Worm (Caenorhabditis elegans) whole organism, L1 larva: ENCODE data around the gene myrf-1.

Experiments
- C16A3.4 ChIP-seq: fragments of 150-350 bp; optimal IDR thresholded peaks from 2 replicates; lab custom pipeline; 2014; ENCODE audit warnings: missing biosample characterization, missing genetic modification characterization
- F16B12.6 ChIP-seq: fragments of 150-350 bp; optimal IDR thresholded peaks from 2 replicates; lab custom pipeline; 2014; ENCODE audit warnings: missing biosample characterization, missing genetic modification characterization
- alr-1 ChIP-seq: fragments of 200-800 bp; sonication (Bioruptor generic); optimal IDR thresholded peaks from 2 replicates; lab custom pipeline; 2018; ENCODE audit warnings: borderline replicate concordance, mild to moderate bottlenecking, missing genetic modification characterization, missing compliant biosample characterization
- ama-1 ChIP-seq: fragments of 150-350 bp; optimal IDR thresholded peaks from 2 replicates; lab custom pipeline; 2014
- blmp-1 ChIP-seq: fragments of 150-350 bp; optimal IDR thresholded peaks from 2 replicates; lab custom pipeline; 2014; ENCODE audit warnings: missing biosample characterization, missing genetic modification characterization
- ceh-63 ChIP-seq: fragments of 200-800 bp; sonication (Bioruptor generic); optimal IDR thresholded peaks from 2 replicates; lab custom pipeline; 2018; ENCODE audit warnings: mild to moderate bottlenecking, missing genetic modification characterization, missing compliant biosample characterization
- ceh-8 ChIP-seq: fragments of 200-800 bp; sonication (Bioruptor generic); optimal IDR thresholded peaks from 2 replicates; lab custom pipeline; 2018; ENCODE audit warnings: mild to moderate bottlenecking, missing genetic modification characterization, moderate library complexity, missing compliant biosample characterization
- ceh-82 ChIP-seq, 3 experiments: fragments of 150-350 bp in 1 of 3; sonication (generic microtip) in 2 of 3; optimal IDR thresholded peaks; 2 replicates each; lab custom pipeline; 2014 to 2017; ENCODE audit warnings: missing biosample characterization in 3 of 3, missing genetic modification characterization in 3 of 3
- ceh-88 ChIP-seq: fragments of 200-800 bp; sonication (Bioruptor generic); IDR thresholded peaks from 2 replicates; pipeline ENCODE4 v1.3.6; 2022; ENCODE audit warnings: missing genetic modification characterization, missing compliant biosample characterization
- dpl-1 ChIP-seq, 3 experiments: fragments of 150-350 bp in 2 of 3; sonication (generic microtip) in 1 of 3; optimal IDR thresholded peaks; 2 replicates each; lab custom pipeline; 2014 to 2017; ENCODE audit warnings: missing biosample characterization in 3 of 3, missing genetic modification characterization in 3 of 3, missing genetic modification reagents in 3 of 3
- dsc-1 ChIP-seq: sonication (generic microtip); optimal IDR thresholded peaks from 2 replicates; lab custom pipeline; 2016; ENCODE audit warnings: mild to moderate bottlenecking, missing genetic modification characterization, missing compliant biosample characterization
- efl-1 ChIP-seq, 4 experiments: fragments of 150-350 bp; optimal IDR thresholded peaks in 3 of 4; peaks in 1 of 4; 1 replicate in 1 of 4; 2 replicates in 3 of 4; lab custom pipeline; 2014; ENCODE audit warnings: missing biosample characterization in 2 of 4, missing genetic modification characterization in 2 of 4, missing genetic modification reagents in 2 of 4
- elt-3 ChIP-seq, 6 experiments: fragments of 150-350 bp in 1 of 6; sonication (generic microtip); optimal IDR thresholded peaks; 2 replicates each; lab custom pipeline; 2017 to 2018; ENCODE audit warnings: missing biosample characterization in 6 of 6, missing genetic modification characterization in 6 of 6, inconsistent platforms in 1 of 6
- ets-5 ChIP-seq: fragments of 200-800 bp; sonication (Bioruptor generic); IDR thresholded peaks from 2 replicates; pipeline ENCODE4 v1.3.6; 2022; ENCODE audit warnings: missing genetic modification characterization, missing compliant biosample characterization
- fkh-10 ChIP-seq: sonication (generic microtip); optimal IDR thresholded peaks from 2 replicates; lab custom pipeline; 2017; ENCODE audit warnings: missing biosample characterization, missing genetic modification reagents, missing genetic modification characterization
- fkh-4 ChIP-seq: sonication (generic microtip); optimal IDR thresholded peaks from 2 replicates; lab custom pipeline; 2016; ENCODE audit warnings: missing compliant biosample characterization, missing genetic modification characterization, borderline replicate concordance
- fkh-8 ChIP-seq: sonication (generic microtip); optimal IDR thresholded peaks from 2 replicates; lab custom pipeline; 2016; ENCODE audit warnings: mild to moderate bottlenecking, missing genetic modification characterization, missing compliant biosample characterization
- grh-1 ChIP-seq: fragments of 200-800 bp; sonication (Bioruptor generic); IDR thresholded peaks from 2 replicates; pipeline ENCODE4 v1.3.6; 2022; ENCODE audit warnings: missing genetic modification reagents, missing genetic modification characterization, missing compliant biosample characterization
- irx-1 ChIP-seq: sonication (generic microtip); optimal IDR thresholded peaks from 2 replicates; lab custom pipeline; 2016; ENCODE audit warnings: missing genetic modification characterization, missing compliant biosample characterization
- jun-1 ChIP-seq: fragments of 150-350 bp; optimal IDR thresholded peaks from 2 replicates; lab custom pipeline; 2014; ENCODE audit warnings: missing biosample characterization, missing genetic modification reagents, missing genetic modification characterization
- lin-35 ChIP-seq, 2 experiments: fragments of 150-350 bp; optimal IDR thresholded peaks; 2 replicates each; lab custom pipeline; 2014; ENCODE audit warnings: missing biosample characterization in 2 of 2, missing genetic modification characterization in 2 of 2, missing genetic modification reagents in 2 of 2
- lir-3 ChIP-seq: sonication (generic microtip); optimal IDR thresholded peaks from 2 replicates; lab custom pipeline; 2016; ENCODE audit warnings: mild to moderate bottlenecking, missing genetic modification characterization, moderate library complexity, missing compliant biosample characterization; ENCODE audit not compliant: poor library complexity
- lsy-2 ChIP-seq, 2 experiments: fragments of 150-350 bp; optimal IDR thresholded peaks; 2 replicates each; lab custom pipeline; 2014; ENCODE audit warnings: missing biosample characterization in 2 of 2, missing genetic modification characterization in 2 of 2
- mdl-1 ChIP-seq, 2 experiments: fragments of 150-350 bp; optimal IDR thresholded peaks; 2 replicates each; lab custom pipeline; 2014 to 2017; ENCODE audit warnings: missing biosample characterization in 2 of 2, missing genetic modification characterization in 2 of 2, inconsistent platforms in 1 of 2
- mef-2 ChIP-seq: fragments of 150-350 bp; optimal IDR thresholded peaks from 2 replicates; lab custom pipeline; 2014; ENCODE audit warnings: missing biosample characterization, missing genetic modification characterization
- mep-1 ChIP-seq: fragments of 150-350 bp; optimal IDR thresholded peaks from 2 replicates; lab custom pipeline; 2014; ENCODE audit warnings: missing biosample characterization, missing genetic modification characterization
- nhr-20 ChIP-seq: sonication (generic microtip); optimal IDR thresholded peaks from 2 replicates; lab custom pipeline; 2016; ENCODE audit warnings: mild to moderate bottlenecking, missing genetic modification characterization, missing compliant biosample characterization
- nhr-237 ChIP-seq: fragments of 150-350 bp; optimal IDR thresholded peaks from 2 replicates; lab custom pipeline; 2014; ENCODE audit warnings: missing biosample characterization, missing genetic modification characterization
- nhr-71 ChIP-seq: sonication (generic microtip); optimal IDR thresholded peaks from 2 replicates; lab custom pipeline; 2016; ENCODE audit warnings: mild to moderate bottlenecking, missing genetic modification characterization, moderate library complexity, missing compliant biosample characterization
- nhr-76 ChIP-seq: sonication (generic microtip); optimal IDR thresholded peaks from 2 replicates; lab custom pipeline; 2017; ENCODE audit warnings: missing biosample characterization, missing genetic modification characterization
- nhr-77 ChIP-seq: fragments of 150-350 bp; optimal IDR thresholded peaks from 2 replicates; lab custom pipeline; 2014; ENCODE audit warnings: missing biosample characterization, missing genetic modification characterization
- nhr-84 ChIP-seq: sonication (generic microtip); optimal IDR thresholded peaks from 2 replicates; lab custom pipeline; 2017; ENCODE audit warnings: missing biosample characterization, missing genetic modification characterization
- nhr-85 ChIP-seq: sonication (generic microtip); peaks from one replicate; lab custom pipeline; 2016; ENCODE audit warnings: missing genetic modification characterization, inconsistent platforms, missing compliant biosample characterization
- nhr-90 ChIP-seq: sonication (generic microtip); optimal IDR thresholded peaks from 2 replicates; lab custom pipeline; 2016; ENCODE audit warnings: mild to moderate bottlenecking, missing genetic modification characterization, missing compliant biosample characterization; ENCODE audit not compliant: poor library complexity
- pqm-1 ChIP-seq: sonication (generic microtip); optimal IDR thresholded peaks from 3 replicates; lab custom pipeline; 2017; ENCODE audit warnings: missing biosample characterization, missing genetic modification characterization
- rnt-1 ChIP-seq: sonication (generic microtip); optimal IDR thresholded peaks from 2 replicates; lab custom pipeline; 2016; ENCODE audit warnings: mild to moderate bottlenecking, missing genetic modification characterization, moderate library complexity, missing compliant biosample characterization
- snpc-4 ChIP-seq: fragments of 150-350 bp; optimal IDR thresholded peaks from 2 replicates; lab custom pipeline; 2014; ENCODE audit warnings: missing biosample characterization, missing genetic modification characterization
- snu-23 ChIP-seq: sonication (generic microtip); optimal IDR thresholded peaks from 2 replicates; lab custom pipeline; 2016; ENCODE audit warnings: missing genetic modification characterization, missing compliant biosample characterization
- sox-4 ChIP-seq: sonication (generic microtip); optimal IDR thresholded peaks from 2 replicates; lab custom pipeline; 2016; ENCODE audit warnings: missing genetic modification characterization, missing compliant biosample characterization
- tbx-2 ChIP-seq: sonication (generic microtip); optimal IDR thresholded peaks from 2 replicates; lab custom pipeline; 2016; ENCODE audit warnings: missing genetic modification characterization, missing compliant biosample characterization
- unc-130 ChIP-seq: fragments of 150-350 bp; optimal IDR thresholded peaks from 2 replicates; lab custom pipeline; 2017; ENCODE audit warnings: missing biosample characterization, missing genetic modification characterization, inconsistent platforms
- vab-15 ChIP-seq: sonication (generic microtip); optimal IDR thresholded peaks from 2 replicates; lab custom pipeline; 2017; ENCODE audit warnings: missing genotype, mild to moderate bottlenecking, missing genetic modification characterization, missing compliant biosample characterization
- zip-4 ChIP-seq: fragments of 200-800 bp; sonication (Bioruptor generic); optimal IDR thresholded peaks from 2 replicates; lab custom pipeline; 2018; ENCODE audit warnings: mild to moderate bottlenecking, missing genetic modification characterization, moderate library complexity, missing compliant biosample characterization
- ztf-11 ChIP-seq, 2 experiments: sonication (generic microtip); optimal IDR thresholded peaks; 2 replicates each; lab custom pipeline; 2016 to 2017; ENCODE audit warnings: missing genetic modification characterization in 2 of 2, missing biosample characterization in 1 of 2, missing compliant biosample characterization in 1 of 2

Gene myrf-1

DNA sequence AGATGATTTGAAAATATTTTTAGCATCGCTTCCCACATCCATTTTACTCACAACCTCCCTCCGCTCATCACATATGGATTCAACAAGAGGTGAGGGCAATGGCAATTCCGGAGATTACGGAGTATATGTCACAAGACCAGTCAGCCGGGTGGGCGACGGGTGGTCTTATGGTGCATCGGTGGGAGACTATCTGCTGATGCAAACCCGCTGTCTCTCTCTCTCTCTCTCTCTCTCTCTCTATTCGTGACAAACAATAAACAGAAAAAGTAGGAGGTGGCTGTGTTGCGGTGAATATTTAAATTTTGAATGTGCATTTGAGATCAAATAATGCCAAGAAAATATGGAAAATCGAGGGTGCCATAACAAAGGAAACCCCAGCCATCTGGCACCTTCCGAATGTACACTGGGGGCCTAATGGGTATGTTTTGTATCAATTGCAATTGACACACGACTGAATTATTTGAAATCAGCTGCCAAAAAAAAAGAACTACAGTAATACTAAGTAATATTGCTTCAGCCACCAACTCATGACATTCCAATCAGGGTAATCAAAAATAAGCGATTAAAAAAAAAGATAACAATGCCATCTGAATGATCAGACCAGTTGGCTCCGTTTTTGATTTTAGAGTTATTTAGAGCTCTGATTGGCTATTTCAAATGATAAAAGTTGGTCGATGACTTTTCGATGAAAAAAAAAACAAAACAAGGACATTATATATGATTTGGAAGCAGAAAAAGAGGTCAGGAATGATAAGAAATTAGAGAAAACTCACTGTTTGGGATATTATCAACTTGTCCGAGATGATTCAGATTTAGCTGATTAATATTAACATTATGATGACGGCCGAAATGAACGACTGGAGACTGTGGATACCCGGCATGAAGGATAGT is 45.7 kb upstream of the myrf-1 start (continued):
- TF ChIP-seq mef-2 (tag; lab: Kevin White, UChicago), result peak; percentile 18
- no peak for TF ChIP-seq efl-1 (optimal IDR thresholded peaks at IDR 0.05; lab: Kevin White, UChicago)
- peak in 1 of 2 experiments; percentile 94 for TF ChIP-seq efl-1 (GFP tag; optimal IDR thresholded peaks at IDR 0.05 in 1 of 2; lab: Kevin White, UChicago)
- TF ChIP-seq ceh-88 (GFP tag; lab: Robert Waterston, UW), result peak; percentile 62; the same call in 1 of the 2 replicates
- TF ChIP-seq ets-5, result no peak
- peak; percentile 21 for TF ChIP-seq sox-4 (tag; lab: Kevin White, UChicago)
- TF ChIP-seq mep-1 (tag; lab: Kevin White, UChicago), result peak; percentile 82
- TF ChIP-seq ceh-82 (tag; optimal IDR thresholded peaks at IDR 0.05; lab: Kevin White, UChicago), result no peak
- no peak for TF ChIP-seq irx-1 (tag; lab: Kevin White, UChicago)
- TF ChIP-seq nhr-20 (tag; lab: Kevin White, UChicago), result peak; percentile 30
- no peak for TF ChIP-seq unc-130 (tag; lab: Kevin White, UChicago)
- TF ChIP-seq mdl-1 (tag; optimal IDR thresholded peaks at IDR 0.05; lab: Kevin White, UChicago), result peak in 1 of 2 experiments; percentile 28
- TF ChIP-seq F16B12.6 (tag; lab: Kevin White, UChicago), result no peak
- no peak; the same call in 1 of the 2 replicates for TF ChIP-seq grh-1 (GFP tag; lab: Robert Waterston, UW)
- TF ChIP-seq pqm-1 (tag; lab: Kevin White, UChicago), result no peak
- peak; percentile 27 for TF ChIP-seq nhr-90 (tag; lab: Kevin White, UChicago)
- peak in 1 of 3 experiments; percentile 15 for TF ChIP-seq dpl-1 (GFP tag; optimal IDR thresholded peaks at IDR 0.05; lab: Kevin White, UChicago)
- no peak for TF ChIP-seq jun-1
- no peak for TF ChIP-seq dsc-1 (tag; lab: Kevin White, UChicago)
- peak; percentile 24 for TF ChIP-seq snu-23 (GFP tag; lab: Kevin White, UChicago)
- no peak for TF ChIP-seq tbx-2 (tag; lab: Kevin White, UChicago)
- no peak for TF ChIP-seq ceh-63

DNA sequence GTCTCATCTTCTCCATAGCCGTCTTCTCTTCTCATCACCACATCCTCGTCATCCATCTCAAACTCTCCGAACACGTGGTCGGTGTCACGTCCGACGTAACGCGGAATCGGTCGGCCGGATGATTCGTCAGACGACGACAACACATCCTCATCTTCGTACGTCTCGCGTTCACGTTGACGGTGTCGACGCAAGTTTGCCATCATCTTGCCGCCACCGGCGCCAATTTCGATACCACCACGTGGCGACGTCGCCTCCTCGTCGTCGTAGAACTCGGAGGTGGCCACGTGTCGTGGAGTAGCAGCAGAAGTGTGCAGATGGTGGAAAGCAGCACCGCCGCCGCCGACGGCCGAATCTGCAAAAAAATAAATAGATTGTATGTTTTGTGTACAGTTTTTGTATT is 45.0 kb upstream of the myrf-1 start:
- no peak for TF ChIP-seq nhr-84 (tag; lab: Kevin White, UChicago)
- TF ChIP-seq lin-35 (GFP tag; optimal IDR thresholded peaks at IDR 0.05; lab: Kevin White, UChicago), result peak in 1 of 2 experiments; percentile 3
- no peak for TF ChIP-seq ceh-8 (GFP tag; lab: Kevin White, UChicago)
- TF ChIP-seq nhr-85 (tag; lab: Kevin White, UChicago), result peak; percentile 67
- 0 out of 2 replicates have a peak, but pooled peaks have one; percentile 44 for TF ChIP-seq ets-5
- TF ChIP-seq fkh-4, result no peak
- TF ChIP-seq grh-1 (GFP tag; lab: Robert Waterston, UW), result peak; percentile 33; the same call in 1 of the 2 replicates

DNA sequence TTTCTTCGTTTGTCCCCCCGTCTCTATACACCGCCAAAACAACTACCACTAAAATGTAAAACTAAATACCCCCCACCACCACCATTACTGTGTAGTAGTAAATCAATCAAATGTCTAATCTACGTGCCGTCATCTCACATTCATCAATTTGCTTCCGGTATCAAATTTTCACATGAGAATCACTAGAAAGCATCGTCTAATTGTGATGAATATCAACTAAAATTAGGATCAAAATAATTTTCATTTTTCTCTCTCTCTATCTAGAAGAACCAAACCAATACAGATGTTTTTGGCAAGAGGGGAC is 44.4 kb upstream of the myrf-1 start:
- TF ChIP-seq ztf-11 (tag; optimal IDR thresholded peaks at IDR 0.05; lab: Kevin White, UChicago), result peak in 1 of 2 experiments; percentile 8
- TF ChIP-seq nhr-76 (tag; lab: Kevin White, UChicago), result no peak
- TF ChIP-seq alr-1 (tag; lab: Kevin White, UChicago), result no peak
- peak; percentile 16 for TF ChIP-seq C16A3.4 (tag; lab: Kevin White, UChicago)
- no peak for TF ChIP-seq nhr-77 (tag; lab: Kevin White, UChicago)
- no peak for TF ChIP-seq vab-15 (tag; lab: Kevin White, UChicago)
- peak; percentile 47 for TF ChIP-seq ama-1
- no peak for TF ChIP-seq fkh-10 (GFP tag; lab: Kevin White, UChicago)
- TF ChIP-seq blmp-1 (tag; lab: Kevin White, UChicago), result peak; percentile 21
- TF ChIP-seq lir-3 (tag; lab: Kevin White, UChicago), result no peak
- no peak for TF ChIP-seq nhr-237
- peak; percentile 31 for TF ChIP-seq rnt-1 (tag; lab: Kevin White, UChicago)
- TF ChIP-seq elt-3 (tag; optimal IDR thresholded peaks at IDR 0.05; lab: Kevin White, UChicago), result no peak
- TF ChIP-seq nhr-71 (tag; lab: Kevin White, UChicago), result peak; percentile 43
- TF ChIP-seq efl-1 (optimal IDR thresholded peaks at IDR 0.05; lab: Kevin White, UChicago), result no peak
- TF ChIP-seq efl-1 (GFP tag; optimal IDR thresholded peaks at IDR 0.05 in 1 of 2; lab: Kevin White, UChicago), result peak in 1 of 2 experiments; percentile 81
- TF ChIP-seq lsy-2 (tag; optimal IDR thresholded peaks at IDR 0.05; lab: Kevin White, UChicago), result peak in 1 of 2 experiments; percentile 13
- peak; percentile 19 for TF ChIP-seq zip-4 (GFP tag; lab: Kevin White, UChicago)
- TF ChIP-seq ceh-8 (GFP tag; lab: Kevin White, UChicago), result no peak
- no peak for TF ChIP-seq unc-130 (tag; lab: Kevin White, UChicago)
- peak; percentile 6 for TF ChIP-seq snu-23 (GFP tag; lab: Kevin White, UChicago)
- no peak for TF ChIP-seq fkh-8 (tag; lab: Kevin White, UChicago)
- TF ChIP-seq snpc-4 (tag; lab: Kevin White, UChicago), result no peak
